Worm (Caenorhabditis elegans) whole organism, L1 larva: ENCODE measurements around the gene Y22D7AR.6.

Source experiments
- C16A3.4 ChIP-seq: fragments of 150-350 bp; optimal IDR thresholded peaks from 2 replicates; lab custom pipeline; 2014; ENCODE audit warnings: missing biosample characterization, missing genetic modification characterization
- C34B4.2 ChIP-seq: sonication (generic microtip); optimal IDR thresholded peaks from 2 replicates; lab custom pipeline; 2017; ENCODE audit warnings: mild to moderate bottlenecking, missing genetic modification characterization, missing compliant biosample characterization
- Y116A8C.19 ChIP-seq: sonication (generic microtip); optimal IDR thresholded peaks from 2 replicates; lab custom pipeline; 2016; ENCODE audit warnings: missing compliant biosample characterization, missing genetic modification characterization, borderline replicate concordance
- ama-1 ChIP-seq: fragments of 150-350 bp; optimal IDR thresholded peaks from 2 replicates; lab custom pipeline; 2014
- ceh-82 ChIP-seq, 3 experiments: fragments of 150-350 bp in 1 of 3; sonication (generic microtip) in 2 of 3; optimal IDR thresholded peaks; 2 replicates each; lab custom pipeline; 2014 to 2017; ENCODE audit warnings: missing biosample characterization in 3 of 3, missing genetic modification characterization in 3 of 3
- ceh-88 ChIP-seq: fragments of 200-800 bp; sonication (Bioruptor generic); IDR thresholded peaks from 2 replicates; pipeline ENCODE4 v1.3.6; 2022; ENCODE audit warnings: missing genetic modification characterization, missing compliant biosample characterization
- ceh-90 ChIP-seq: sonication (generic microtip); optimal IDR thresholded peaks from 2 replicates; lab custom pipeline; 2016; ENCODE audit warnings: missing genetic modification characterization, missing compliant biosample characterization
- dsc-1 ChIP-seq: sonication (generic microtip); optimal IDR thresholded peaks from 2 replicates; lab custom pipeline; 2016; ENCODE audit warnings: mild to moderate bottlenecking, missing genetic modification characterization, missing compliant biosample characterization
- efl-1 ChIP-seq, 4 experiments: fragments of 150-350 bp; optimal IDR thresholded peaks in 3 of 4; peaks in 1 of 4; 1 replicate in 1 of 4; 2 replicates in 3 of 4; lab custom pipeline; 2014; ENCODE audit warnings: missing biosample characterization in 2 of 4, missing genetic modification characterization in 2 of 4, missing genetic modification reagents in 2 of 4
- elt-2 ChIP-seq: sonication (generic microtip); optimal IDR thresholded peaks from 2 replicates; lab custom pipeline; 2016; ENCODE audit warnings: missing genetic modification characterization, mild to moderate bottlenecking, inconsistent platforms, missing compliant biosample characterization, missing genetic modification reagents
- ets-5 ChIP-seq: fragments of 200-800 bp; sonication (Bioruptor generic); IDR thresholded peaks from 2 replicates; pipeline ENCODE4 v1.3.6; 2022; ENCODE audit warnings: missing genetic modification characterization, missing compliant biosample characterization
- fkh-10 ChIP-seq: sonication (generic microtip); optimal IDR thresholded peaks from 2 replicates; lab custom pipeline; 2017; ENCODE audit warnings: missing biosample characterization, missing genetic modification reagents, missing genetic modification characterization
- fkh-4 ChIP-seq: sonication (generic microtip); optimal IDR thresholded peaks from 2 replicates; lab custom pipeline; 2016; ENCODE audit warnings: missing compliant biosample characterization, missing genetic modification characterization, borderline replicate concordance
- fkh-8 ChIP-seq: sonication (generic microtip); optimal IDR thresholded peaks from 2 replicates; lab custom pipeline; 2016; ENCODE audit warnings: mild to moderate bottlenecking, missing genetic modification characterization, missing compliant biosample characterization
- hpl-2 ChIP-seq: fragments of 150-350 bp; optimal IDR thresholded peaks from 2 replicates; lab custom pipeline; 2014; ENCODE audit warnings: missing biosample characterization, missing genetic modification reagents, missing genetic modification characterization
- lin-14 ChIP-seq: fragments of 200-800 bp; sonication (Bioruptor generic); optimal IDR thresholded peaks from 2 replicates; lab custom pipeline; 2018; ENCODE audit warnings: mild to moderate bottlenecking, missing genetic modification characterization, moderate library complexity, missing compliant biosample characterization
- lin-35 ChIP-seq, 2 experiments: fragments of 150-350 bp; optimal IDR thresholded peaks; 2 replicates each; lab custom pipeline; 2014; ENCODE audit warnings: missing biosample characterization in 2 of 2, missing genetic modification characterization in 2 of 2, missing genetic modification reagents in 2 of 2
- lin-39 ChIP-seq: fragments of 150-350 bp; optimal IDR thresholded peaks from 2 replicates; lab custom pipeline; 2014; ENCODE audit warnings: missing biosample characterization, missing genetic modification reagents, missing genetic modification characterization
- lir-3 ChIP-seq: sonication (generic microtip); optimal IDR thresholded peaks from 2 replicates; lab custom pipeline; 2016; ENCODE audit warnings: mild to moderate bottlenecking, missing genetic modification characterization, moderate library complexity, missing compliant biosample characterization; ENCODE audit not compliant: poor library complexity
- lsy-2 ChIP-seq, 2 experiments: fragments of 150-350 bp; optimal IDR thresholded peaks; 2 replicates each; lab custom pipeline; 2014; ENCODE audit warnings: missing biosample characterization in 2 of 2, missing genetic modification characterization in 2 of 2
- mef-2 ChIP-seq: fragments of 150-350 bp; optimal IDR thresholded peaks from 2 replicates; lab custom pipeline; 2014; ENCODE audit warnings: missing biosample characterization, missing genetic modification characterization
- mep-1 ChIP-seq: fragments of 150-350 bp; optimal IDR thresholded peaks from 2 replicates; lab custom pipeline; 2014; ENCODE audit warnings: missing biosample characterization, missing genetic modification characterization
- nhr-11 ChIP-seq: fragments of 150-350 bp; optimal IDR thresholded peaks from 2 replicates; lab custom pipeline; 2014; ENCODE audit warnings: missing biosample characterization, missing genetic modification characterization
- nhr-19 ChIP-seq: fragments of 200-800 bp; sonication (Bioruptor generic); conservative IDR thresholded peaks from 2 replicates; pipeline ENCODE4 v1.3.6; 2022; ENCODE audit warnings: missing genetic modification characterization, missing compliant biosample characterization
- nhr-237 ChIP-seq: fragments of 150-350 bp; optimal IDR thresholded peaks from 2 replicates; lab custom pipeline; 2014; ENCODE audit warnings: missing biosample characterization, missing genetic modification characterization
- nhr-71 ChIP-seq: sonication (generic microtip); optimal IDR thresholded peaks from 2 replicates; lab custom pipeline; 2016; ENCODE audit warnings: mild to moderate bottlenecking, missing genetic modification characterization, moderate library complexity, missing compliant biosample characterization
- pag-3 ChIP-seq: sonication (generic microtip); optimal IDR thresholded peaks from 2 replicates; lab custom pipeline; 2017; ENCODE audit warnings: missing genetic modification characterization, mild to moderate bottlenecking, missing compliant biosample characterization, antibody characterized with exemption, borderline replicate concordance; ENCODE audit not compliant: insufficient read depth
- pax-3 ChIP-seq: fragments of 200-800 bp; sonication (Bioruptor generic); optimal IDR thresholded peaks from 2 replicates; lab custom pipeline; 2018; ENCODE audit warnings: mild to moderate bottlenecking, missing genetic modification characterization, moderate library complexity, missing compliant biosample characterization
- pqm-1 ChIP-seq: sonication (generic microtip); optimal IDR thresholded peaks from 3 replicates; lab custom pipeline; 2017; ENCODE audit warnings: missing biosample characterization, missing genetic modification characterization
- rnt-1 ChIP-seq: sonication (generic microtip); optimal IDR thresholded peaks from 2 replicates; lab custom pipeline; 2016; ENCODE audit warnings: mild to moderate bottlenecking, missing genetic modification characterization, moderate library complexity, missing compliant biosample characterization
- snu-23 ChIP-seq: sonication (generic microtip); optimal IDR thresholded peaks from 2 replicates; lab custom pipeline; 2016; ENCODE audit warnings: missing genetic modification characterization, missing compliant biosample characterization
- sox-4 ChIP-seq: sonication (generic microtip); optimal IDR thresholded peaks from 2 replicates; lab custom pipeline; 2016; ENCODE audit warnings: missing genetic modification characterization, missing compliant biosample characterization
- sup-37 ChIP-seq: fragments of 200-800 bp; sonication (Bioruptor generic); optimal IDR thresholded peaks from 2 replicates; lab custom pipeline; 2018; ENCODE audit warnings: mild to moderate bottlenecking, missing genetic modification characterization, missing compliant biosample characterization
- tbx-2 ChIP-seq: sonication (generic microtip); optimal IDR thresholded peaks from 2 replicates; lab custom pipeline; 2016; ENCODE audit warnings: missing genetic modification characterization, missing compliant biosample characterization
- tlp-1 ChIP-seq: fragments of 150-350 bp; optimal IDR thresholded peaks from 2 replicates; lab custom pipeline; 2014; ENCODE audit warnings: missing biosample characterization, missing genetic modification characterization
- unc-86 ChIP-seq: sonication (generic microtip); optimal IDR thresholded peaks from 2 replicates; lab custom pipeline; 2016; ENCODE audit warnings: missing genetic modification characterization, missing compliant biosample characterization
- vab-15 ChIP-seq: sonication (generic microtip); optimal IDR thresholded peaks from 2 replicates; lab custom pipeline; 2017; ENCODE audit warnings: missing genotype, mild to moderate bottlenecking, missing genetic modification characterization, missing compliant biosample characterization
- zip-4 ChIP-seq: fragments of 200-800 bp; sonication (Bioruptor generic); optimal IDR thresholded peaks from 2 replicates; lab custom pipeline; 2018; ENCODE audit warnings: mild to moderate bottlenecking, missing genetic modification characterization, moderate library complexity, missing compliant biosample characterization
- ztf-11 ChIP-seq, 2 experiments: sonication (generic microtip); optimal IDR thresholded peaks; 2 replicates each; lab custom pipeline; 2016 to 2017; ENCODE audit warnings: missing genetic modification characterization in 2 of 2, missing biosample characterization in 1 of 2, missing compliant biosample characterization in 1 of 2

The Y22D7AR.6 gene

DNA sequence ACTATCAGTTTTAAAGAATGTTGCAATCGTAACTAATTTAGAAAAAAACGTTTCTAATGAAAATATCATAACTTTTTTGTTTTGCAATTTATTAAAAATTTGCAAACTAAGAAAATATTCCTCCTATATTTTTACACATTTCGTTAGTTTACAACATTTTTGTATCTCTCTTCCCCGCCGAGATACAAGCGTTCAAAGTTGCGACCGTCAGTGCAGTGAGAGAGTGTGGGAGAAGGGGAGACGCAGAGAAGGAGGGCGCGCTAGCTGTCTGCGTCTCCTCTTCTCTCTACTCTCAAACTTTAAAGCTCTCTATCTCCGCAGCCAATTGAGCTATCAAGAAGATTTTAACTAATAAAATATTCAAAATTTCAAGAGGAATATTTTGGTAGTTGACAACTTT, 3.9 kb upstream of the Y22D7AR.6 start:
- no peak for TF ChIP-seq rnt-1
- TF ChIP-seq ets-5 (GFP tag; lab: Robert Waterston, UW), result no peak

DNA sequence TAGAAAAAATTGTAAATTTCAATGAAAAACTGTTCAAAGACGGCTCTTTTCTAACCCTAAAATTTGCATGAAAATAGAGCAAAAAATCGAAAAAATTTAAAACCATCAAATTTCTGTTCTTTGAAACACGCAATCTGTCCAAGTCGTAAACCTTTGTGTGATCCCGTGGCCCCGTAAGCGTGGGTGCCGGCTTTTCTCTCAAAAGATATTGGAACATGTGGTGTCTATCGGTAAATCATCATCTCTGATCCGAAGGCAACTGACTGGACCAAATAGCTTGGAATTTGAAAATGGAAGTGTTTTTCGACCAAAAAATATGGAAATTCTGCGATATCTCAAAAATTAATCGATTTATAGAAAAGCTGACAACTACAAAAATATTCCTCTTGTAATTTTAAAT, 2.1 kb upstream of the Y22D7AR.6 start:
- TF ChIP-seq Y116A8C.19 (no peak), nhr-71 (tag; lab: Kevin White, UChicago) (peak; percentile 49), tbx-2 (tag; lab: Kevin White, UChicago) (no peak), sup-37 (GFP tag; lab: Kevin White, UChicago) (no peak), lin-14 (GFP tag; lab: Kevin White, UChicago) (peak; percentile 59), pqm-1 (no peak), rnt-1 (peak; percentile 67), snu-23 (GFP tag; lab: Kevin White, UChicago) (peak; percentile 14), nhr-237 (tag; lab: Kevin White, UChicago) (no peak), lin-39 (no peak)

DNA sequence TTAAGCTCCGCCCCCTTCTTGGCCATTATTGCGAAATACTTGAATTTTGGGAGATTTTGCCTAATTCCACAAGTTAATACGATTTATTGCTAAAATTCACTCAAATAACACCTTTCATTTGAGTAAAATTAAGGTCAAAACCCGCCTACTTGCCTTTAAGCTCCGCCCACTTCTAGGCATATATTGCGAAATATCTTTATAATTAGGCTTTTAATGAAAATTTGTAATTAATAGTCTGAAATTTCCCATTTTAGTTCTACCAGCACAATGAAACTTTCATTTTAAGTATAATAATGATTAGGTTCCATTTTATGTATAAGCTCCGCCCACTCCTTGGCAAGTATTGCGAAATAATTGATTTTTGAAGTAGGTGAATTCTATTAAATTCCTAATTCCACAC, 1.8 kb downstream of the Y22D7AR.6 start:
- no peak for TF ChIP-seq C34B4.2 (tag; lab: Kevin White, UChicago)
- no peak for TF ChIP-seq ztf-11 (tag; optimal IDR thresholded peaks at IDR 0.05; lab: Kevin White, UChicago)
- TF ChIP-seq pag-3 (tag; lab: Kevin White, UChicago), result no peak
- TF ChIP-seq zip-4 (GFP tag; lab: Kevin White, UChicago), result peak; percentile 4
- no peak for TF ChIP-seq mep-1 (tag; lab: Kevin White, UChicago)
- no peak for TF ChIP-seq lin-35 (GFP tag; optimal IDR thresholded peaks at IDR 0.05; lab: Kevin White, UChicago)
- TF ChIP-seq pqm-1, result no peak
- TF ChIP-seq unc-86 (tag; lab: Kevin White, UChicago), result no peak
- TF ChIP-seq, all 84 proteins: peak for 1

DNA sequence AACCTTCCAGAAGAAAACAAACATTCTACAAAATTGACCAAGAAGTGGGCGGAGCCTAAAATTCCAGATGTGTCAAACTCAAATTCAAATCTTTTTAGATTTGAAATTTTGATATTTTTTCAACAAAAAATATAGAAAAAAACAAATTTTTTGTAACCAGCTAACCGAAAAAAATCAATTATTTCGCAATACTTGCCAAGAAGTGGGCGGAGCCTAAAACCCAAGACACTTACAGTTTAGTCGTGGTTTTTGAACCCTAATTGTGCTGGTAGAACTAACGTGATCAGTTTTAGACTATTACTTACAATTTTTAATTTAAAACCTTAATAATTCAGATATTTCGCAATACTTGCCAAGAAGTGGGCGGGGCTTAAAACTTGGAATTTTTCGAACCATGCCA, 3.2 kb downstream of the Y22D7AR.6 start:
- TF ChIP-seq pag-3 (tag; lab: Kevin White, UChicago), result no peak
- TF ChIP-seq lir-3 (tag; lab: Kevin White, UChicago), result no peak
- TF ChIP-seq ama-1, result no peak
- no peak for TF ChIP-seq fkh-4 (tag; lab: Kevin White, UChicago)
- no peak for TF ChIP-seq nhr-71 (tag; lab: Kevin White, UChicago)
- no peak for TF ChIP-seq dsc-1
- no peak for TF ChIP-seq ceh-90 (tag; lab: Kevin White, UChicago)
- no peak for TF ChIP-seq tlp-1
- no peak for TF ChIP-seq hpl-2 (GFP tag; lab: Kevin White, UChicago)
- no peak for TF ChIP-seq vab-15 (tag; lab: Kevin White, UChicago)
- no peak for TF ChIP-seq C16A3.4 (tag; lab: Kevin White, UChicago)

DNA sequence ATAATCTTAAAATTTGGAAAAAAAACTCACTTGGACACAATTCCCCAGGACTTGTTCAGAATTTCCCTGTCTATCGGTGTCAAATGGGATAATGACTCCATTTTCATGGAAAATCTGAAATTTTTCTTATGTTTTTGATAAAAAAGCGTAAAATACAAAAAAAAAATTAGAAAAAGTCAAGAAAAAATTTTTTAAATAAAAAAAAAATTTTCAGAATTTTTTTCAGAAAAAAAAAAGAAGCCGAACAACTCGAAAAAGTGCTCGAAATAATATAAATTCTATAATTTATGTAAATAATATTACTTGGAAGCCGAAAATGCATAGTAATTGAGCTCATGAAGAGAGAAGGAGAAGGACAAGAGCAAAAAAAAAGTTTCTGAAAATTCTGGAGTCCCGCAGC, 8.0 kb downstream of the Y22D7AR.6 start, which contains the start of gene glb-30:
Gene glb-30, minus strand, starts transcription at position 101 of the 400 bp plus-strand sequence.
- TF ChIP-seq sox-4 (tag; lab: Kevin White, UChicago), result no peak
- TF ChIP-seq C34B4.2 (tag; lab: Kevin White, UChicago), result no peak
- no peak for TF ChIP-seq fkh-10 (GFP tag; lab: Kevin White, UChicago)
- no peak for TF ChIP-seq ceh-88 (GFP tag; lab: Robert Waterston, UW)
- no peak for TF ChIP-seq efl-1 (optimal IDR thresholded peaks at IDR 0.05; lab: Kevin White, UChicago)
- TF ChIP-seq efl-1 (GFP tag; optimal IDR thresholded peaks at IDR 0.05 in 1 of 2; lab: Kevin White, UChicago), result no peak
- no peak for TF ChIP-seq zip-4 (GFP tag; lab: Kevin White, UChicago)
- no peak for TF ChIP-seq ceh-82 (tag; optimal IDR thresholded peaks at IDR 0.05; lab: Kevin White, UChicago)
- TF ChIP-seq pqm-1, result no peak
- no peak for TF ChIP-seq nhr-19 (GFP tag; lab: Robert Waterston, UW)
- no peak for TF ChIP-seq elt-2 (tag; lab: Kevin White, UChicago)
- TF ChIP-seq lsy-2 (tag; optimal IDR thresholded peaks at IDR 0.05; lab: Kevin White, UChicago), result no peak
- no peak for TF ChIP-seq fkh-8 (tag; lab: Kevin White, UChicago)
- no peak for TF ChIP-seq ets-5 (GFP tag; lab: Robert Waterston, UW)
- TF ChIP-seq pax-3, result no peak
- no peak for TF ChIP-seq mef-2 (tag; lab: Kevin White, UChicago)
- TF ChIP-seq nhr-11 (tag; lab: Kevin White, UChicago), result no peak
